ENCODE assay signal across 1 fruit fly cellular context in the genomic region with DNA sequence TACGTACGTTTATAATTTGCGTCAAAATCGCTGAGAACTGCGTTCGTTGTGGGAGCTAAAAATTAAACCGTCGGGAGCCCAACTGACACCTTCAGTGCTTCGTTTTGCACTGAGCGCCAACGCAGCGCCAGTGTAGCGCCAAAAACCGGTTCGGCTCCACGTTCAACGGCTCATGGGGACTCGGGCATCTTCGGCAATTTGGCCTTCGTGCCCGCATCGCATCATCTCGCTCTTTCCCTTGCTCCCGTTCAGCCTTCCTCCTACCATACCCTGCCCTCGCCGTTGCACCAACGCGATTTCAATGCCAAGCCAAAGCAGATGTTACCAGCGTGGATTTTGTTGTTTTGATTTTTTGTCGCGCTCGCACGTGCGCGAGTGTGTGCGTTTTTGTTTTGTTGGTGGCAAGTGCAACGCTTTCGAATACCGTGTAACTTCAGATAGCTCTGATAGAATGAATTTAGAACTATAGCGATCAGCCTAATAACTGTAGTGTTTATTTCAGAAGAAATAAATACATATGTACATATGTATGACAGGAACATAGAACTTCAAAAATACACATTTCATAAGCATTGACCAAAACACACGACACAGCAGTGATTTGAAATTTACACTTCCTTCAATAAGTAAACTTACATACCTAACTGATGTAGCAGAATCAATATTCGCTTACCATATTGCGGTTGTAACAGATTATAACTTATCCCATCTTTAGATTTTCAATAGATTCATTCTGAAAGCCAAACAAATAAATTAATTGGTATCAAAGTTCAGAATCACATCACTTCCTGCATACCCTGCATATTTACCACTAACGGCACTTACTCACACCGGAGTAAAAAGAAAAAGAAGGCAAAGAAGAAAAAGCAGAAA.
TF ChIP-seq lines count a peak whose summit lies in the region.

Gene Mnr (minus strand): TSS at position 133 of the 873 bp plus-strand sequence.

TF ChIP-seq in whole organism, embryonic, 481 proteins besides CTCF, POLR2A, EP300 and RAD21 (continued from another document and continues in another):
- TF ChIP-seq CG7786 (GFP tag; optimal IDR thresholded peaks at IDR 0.05; lab: Kevin White, UChicago) (peak; percentile 5), CG8765 (GFP tag; IDR thresholded peaks at IDR 0.05; lab: Robert Waterston, UW) (no peak), CG33213 (GFP tag; optimal IDR thresholded peaks at IDR 0.05; lab: Kevin White, UChicago) (no peak), ERR (GFP tag; optimal IDR thresholded peaks at IDR 0.05; lab: Kevin White, UChicago) (no peak), Hr51 (GFP tag; optimal IDR thresholded peaks at IDR 0.05; lab: Kevin White, UChicago) (no peak), CG11456 (GFP tag; IDR thresholded peaks at IDR 0.05; lab: Robert Waterston, UW) (0 out of 3 replicates have a peak, but pooled peaks have one; percentile 38), CG13624 (GFP tag; optimal IDR thresholded peaks at IDR 0.05; lab: Kevin White, UChicago) (no peak), bigmax (GFP tag; optimal IDR thresholded peaks at IDR 0.05; lab: Kevin White, UChicago) (no peak), CG17802 (tag; optimal IDR thresholded peaks at IDR 0.05; lab: Kevin White, UChicago) (no peak), ttk (GFP tag; IDR thresholded peaks at IDR 0.05; lab: Robert Waterston, UW) (no peak), CG17612 (GFP tag; IDR thresholded peaks at IDR 0.05; lab: Robert Waterston, UW) (no peak), CG8359 (GFP tag; optimal IDR thresholded peaks at IDR 0.05; lab: Kevin White, UChicago; ENCODE audit: borderline replicate concordance) (no peak), Adf1 (GFP tag; IDR thresholded peaks at IDR 0.05; lab: Robert Waterston, UW) (peak; percentile 55), CG15269 (tag; optimal IDR thresholded peaks at IDR 0.05; lab: Kevin White, UChicago) (no peak), CG11695 (GFP tag; IDR thresholded peaks at IDR 0.05; lab: Robert Waterston, UW) (no peak), Chrac-16 (GFP tag; optimal IDR thresholded peaks at IDR 0.05; lab: Kevin White, UChicago) (no peak), CG2129 (GFP tag; IDR thresholded peaks at IDR 0.05; lab: Robert Waterston, UW; ENCODE audit: partially characterized antibody) (no peak), Mes4 (GFP tag; optimal IDR thresholded peaks at IDR 0.05; lab: Kevin White, UChicago) (no peak), CG2678 (tag; optimal IDR thresholded peaks at IDR 0.05; lab: Kevin White, UChicago) (peak; percentile 13), CG11398 (GFP tag; optimal IDR thresholded peaks at IDR 0.05; lab: Kevin White, UChicago) (no peak), sim (GFP tag; IDR thresholded peaks at IDR 0.05; lab: Robert Waterston, UW) (no peak), gce (GFP tag; IDR thresholded peaks at IDR 0.05; lab: Robert Waterston, UW) (no peak), bbx (GFP tag; IDR thresholded peaks at IDR 0.05; lab: Robert Waterston, UW; ENCODE audit: partially characterized antibody) (peak; percentile 54; the same call in 1 of the 2 replicates), chinmo (GFP tag; IDR thresholded peaks at IDR 0.05; lab: Robert Waterston, UW; ENCODE audit: partially characterized antibody) (peak; percentile 99), exex (tag; optimal IDR thresholded peaks at IDR 0.05; lab: Kevin White, UChicago) (no peak), CG10565 (GFP tag; optimal IDR thresholded peaks at IDR 0.05; lab: Kevin White, UChicago) (no peak), CG14710 (tag; optimal IDR thresholded peaks at IDR 0.05; lab: Kevin White, UChicago) (no peak), Med (GFP tag; lab: Kevin White, UChicago) (peak; percentile 75), CG1603 (tag; optimal IDR thresholded peaks at IDR 0.05; lab: Kevin White, UChicago) (no peak), Asciz (GFP tag; optimal IDR thresholded peaks at IDR 0.05; lab: Kevin White, UChicago) (no peak), unc-4 (GFP tag; IDR thresholded peaks at IDR 0.05; lab: Robert Waterston, UW; ENCODE audit: partially characterized antibody) (no peak), CG8388 (GFP tag; optimal IDR thresholded peaks at IDR 0.05; lab: Kevin White, UChicago) (peak; percentile 70), CG16779 (GFP tag; IDR thresholded peaks at IDR 0.05; lab: Robert Waterston, UW) (no peak), HHEX (GFP tag; optimal IDR thresholded peaks at IDR 0.05; lab: Kevin White, UChicago) (no peak), lola (GFP tag; optimal IDR thresholded peaks at IDR 0.05; lab: Kevin White, UChicago) (peak in 1 of 3 experiments; percentile 15), Nf-YA (GFP tag; IDR thresholded peaks at IDR 0.05; lab: Robert Waterston, UW) (no peak), Atf6 (GFP tag; IDR thresholded peaks at IDR 0.05; lab: Robert Waterston, UW) (no peak), CG15073 (GFP tag; optimal IDR thresholded peaks at IDR 0.05; lab: Kevin White, UChicago) (no peak), CG4424 (GFP tag; optimal IDR thresholded peaks at IDR 0.05; lab: Kevin White, UChicago) (no peak), CG33557 (GFP tag; optimal IDR thresholded peaks at IDR 0.05; lab: Kevin White, UChicago) (no peak), CG8478 (optimal IDR thresholded peaks at IDR 0.05; lab: Kevin White, UChicago) (peak; percentile 61), Dip2 (GFP tag; IDR thresholded peaks at IDR 0.05; lab: Robert Waterston, UW) (no peak), Ptx1 (GFP tag; IDR thresholded peaks at IDR 0.05; lab: Robert Waterston, UW) (0 out of 2 replicates have a peak, but pooled peaks have one; percentile 7), cato (GFP tag; optimal IDR thresholded peaks at IDR 0.05; lab: Kevin White, UChicago; ENCODE audit: borderline replicate concordance) (no peak), HLH4C (GFP tag; IDR thresholded peaks at IDR 0.05; lab: Robert Waterston, UW; ENCODE audit: partially characterized antibody) (no peak; the same call in 2 of the 3 replicates), CG13894 (tag; optimal IDR thresholded peaks at IDR 0.05; lab: Kevin White, UChicago) (peak; percentile 64), zen (tag; optimal IDR thresholded peaks at IDR 0.05; lab: Kevin White, UChicago) (no peak), otp (GFP tag; IDR thresholded peaks at IDR 0.05; lab: Robert Waterston, UW) (peak; percentile 33; the same call in 1 of the 3 replicates), CG2120 (GFP tag; optimal IDR thresholded peaks at IDR 0.05; lab: Kevin White, UChicago) (no peak), Atf3 (GFP tag; optimal IDR thresholded peaks at IDR 0.05; lab: Kevin White, UChicago) (no peak), ci (GFP tag; IDR thresholded peaks at IDR 0.05; lab: Robert Waterston, UW) (peak; percentile 66; the same call in 2 of the 3 replicates), CG4730 (GFP tag; IDR thresholded peaks at IDR 0.05; lab: Robert Waterston, UW) (no peak), CG6765 (GFP tag; optimal IDR thresholded peaks at IDR 0.05; lab: Kevin White, UChicago) (no peak), CG14860 (GFP tag; IDR thresholded peaks at IDR 0.05; lab: Robert Waterston, UW; ENCODE audit: partially characterized antibody) (no peak), D (optimal IDR thresholded peaks at IDR 0.05; lab: Kevin White, UChicago) (no peak), D (GFP tag; optimal IDR thresholded peaks at IDR 0.05; lab: Kevin White, UChicago) (no peak), CG4707 (GFP tag; optimal IDR thresholded peaks at IDR 0.05; lab: Kevin White, UChicago) (no peak), Optix (GFP tag; IDR thresholded peaks at IDR 0.05; lab: Robert Waterston, UW) (no peak), amos (GFP tag; IDR thresholded peaks at IDR 0.05; lab: Robert Waterston, UW; ENCODE audit: partially characterized antibody) (no peak; the same call in 1 of the 2 replicates), B-H2 (GFP tag; optimal IDR thresholded peaks at IDR 0.05; lab: Kevin White, UChicago) (no peak), CG5180 (GFP tag; optimal IDR thresholded peaks at IDR 0.05; lab: Kevin White, UChicago) (no peak), bowl (GFP tag; IDR thresholded peaks at IDR 0.05; lab: Robert Waterston, UW) (peak; percentile 4; the same call in 1 of the 2 replicates), CG4328 (GFP tag; optimal IDR thresholded peaks at IDR 0.05; lab: Kevin White, UChicago) (no peak), E2f1 (GFP tag; IDR thresholded peaks at IDR 0.05; lab: Robert Waterston, UW) (no peak), CG32772 (GFP tag; IDR thresholded peaks at IDR 0.05; lab: Robert Waterston, UW) (no peak), CG10543 (GFP tag; optimal IDR thresholded peaks at IDR 0.05; lab: Kevin White, UChicago) (peak; percentile 86), CG13775 (GFP tag; optimal IDR thresholded peaks at IDR 0.05; lab: Kevin White, UChicago) (no peak), Ada2b (GFP tag; IDR thresholded peaks at IDR 0.05; lab: Robert Waterston, UW) (no peak), kah (GFP tag; optimal IDR thresholded peaks at IDR 0.05; lab: Kevin White, UChicago) (no peak), CG18764 (GFP tag; optimal IDR thresholded peaks at IDR 0.05; lab: Kevin White, UChicago) (peak; percentile 1), zfh2 (GFP tag; optimal IDR thresholded peaks at IDR 0.05; lab: Kevin White, UChicago) (no peak), CG17912 (GFP tag; optimal IDR thresholded peaks at IDR 0.05; lab: Kevin White, UChicago) (no peak), vfl (GFP tag; optimal IDR thresholded peaks at IDR 0.05; lab: Kevin White, UChicago) (no peak), Nf-YB (GFP tag; optimal IDR thresholded peaks at IDR 0.05; lab: Kevin White, UChicago) (no peak), kni (GFP tag; optimal IDR thresholded peaks at IDR 0.05; lab: Kevin White, UChicago) (peak; percentile 67), Stat92E (GFP tag; optimal IDR thresholded peaks at IDR 0.05; lab: Kevin White, UChicago) (peak in 1 of 3 experiments; percentile 30), tio (GFP tag; optimal IDR thresholded peaks at IDR 0.05; lab: Kevin White, UChicago) (peak; percentile 19), Mrtf (GFP tag; IDR thresholded peaks at IDR 0.05; lab: Robert Waterston, UW) (no peak), slou (GFP tag; optimal IDR thresholded peaks at IDR 0.05; lab: Kevin White, UChicago) (no peak), ap (GFP tag; IDR thresholded peaks at IDR 0.05; lab: Robert Waterston, UW) (no peak), Dip3 (GFP tag; optimal IDR thresholded peaks at IDR 0.05; lab: Kevin White, UChicago) (no peak), pzg (GFP tag; optimal IDR thresholded peaks at IDR 0.05; lab: Kevin White, UChicago) (no peak), CG1529 (GFP tag; optimal IDR thresholded peaks at IDR 0.05; lab: Kevin White, UChicago) (no peak), Hey (tag; optimal IDR thresholded peaks at IDR 0.05; lab: Kevin White, UChicago) (no peak), caup (GFP tag; optimal IDR thresholded peaks at IDR 0.05; lab: Kevin White, UChicago; ENCODE audit: severe bottlenecking) (no peak), CG1647 (GFP tag; optimal IDR thresholded peaks at IDR 0.05; lab: Kevin White, UChicago) (no peak), dati (GFP tag; IDR thresholded peaks at IDR 0.05; lab: Robert Waterston, UW) (no peak), CG12219 (GFP tag; optimal IDR thresholded peaks at IDR 0.05; lab: Kevin White, UChicago) (no peak), CG30020 (tag; optimal IDR thresholded peaks at IDR 0.05; lab: Kevin White, UChicago) (no peak), CG10267 (tag; optimal IDR thresholded peaks at IDR 0.05; lab: Kevin White, UChicago) (no peak), CG8290 (GFP tag; optimal IDR thresholded peaks at IDR 0.05; lab: Kevin White, UChicago) (no peak), CG8290 (tag; optimal IDR thresholded peaks at IDR 0.05; lab: Kevin White, UChicago) (peak in 1 of 2 experiments; percentile 70), CG14965 (GFP tag; optimal IDR thresholded peaks at IDR 0.05; lab: Kevin White, UChicago; ENCODE audit: borderline replicate concordance) (no peak), CG4360 (GFP tag; IDR thresholded peaks at IDR 0.05; lab: Robert Waterston, UW) (no peak), CG6813 (GFP tag; optimal IDR thresholded peaks at IDR 0.05; lab: Kevin White, UChicago) (no peak), Lpt (GFP tag; optimal IDR thresholded peaks at IDR 0.05; lab: Kevin White, UChicago) (no peak), Kr (GFP tag; optimal IDR thresholded peaks at IDR 0.05; lab: Kevin White, UChicago) (no peak), pho (GFP tag; optimal IDR thresholded peaks at IDR 0.05; lab: Kevin White, UChicago) (no peak), Taf1 (GFP tag; IDR thresholded peaks at IDR 0.05; lab: Robert Waterston, UW) (no peak), CG3163 (GFP tag; optimal IDR thresholded peaks at IDR 0.05; lab: Kevin White, UChicago) (no peak), so (GFP tag; IDR thresholded peaks at IDR 0.05; lab: Robert Waterston, UW) (0 out of 3 replicates have a peak, but pooled peaks have one; percentile 9), ATbp (GFP tag; optimal IDR thresholded peaks at IDR 0.05; lab: Kevin White, UChicago) (no peak), CG17829 (tag; optimal IDR thresholded peaks at IDR 0.05; lab: Kevin White, UChicago) (no peak), HmgZ (tag; optimal IDR thresholded peaks at IDR 0.05; lab: Kevin White, UChicago) (no peak), wek (GFP tag; optimal IDR thresholded peaks at IDR 0.05; lab: Kevin White, UChicago) (no peak), ham (GFP tag; IDR thresholded peaks at IDR 0.05; lab: Robert Waterston, UW) (no peak), mld (GFP tag; IDR thresholded peaks at IDR 0.05; lab: Robert Waterston, UW; ENCODE audit: partially characterized antibody) (no peak), Jarid2 (GFP tag; optimal IDR thresholded peaks at IDR 0.05; lab: Kevin White, UChicago) (peak; percentile 80), chm (GFP tag; IDR thresholded peaks at IDR 0.05; lab: Robert Waterston, UW) (no peak; the same call in 1 of the 2 replicates), Antp (GFP tag; optimal IDR thresholded peaks at IDR 0.05; lab: Kevin White, UChicago) (no peak), CG17385 (GFP tag; optimal IDR thresholded peaks at IDR 0.05; lab: Kevin White, UChicago) (no peak), Hmr (GFP tag; optimal IDR thresholded peaks at IDR 0.05; lab: Kevin White, UChicago) (peak; percentile 4), Pdp1 (GFP tag; optimal IDR thresholded peaks at IDR 0.05; lab: Kevin White, UChicago) (peak in 1 of 2 experiments; percentile 38), nerfin-2 (GFP tag; IDR thresholded peaks at IDR 0.05; lab: Robert Waterston, UW; ENCODE audit: partially characterized antibody) (no peak), CG11723 (GFP tag; optimal IDR thresholded peaks at IDR 0.05; lab: Kevin White, UChicago) (no peak), CG17186 (GFP tag; optimal IDR thresholded peaks at IDR 0.05; lab: Kevin White, UChicago) (no peak), Mad (GFP tag; optimal IDR thresholded peaks at IDR 0.05; lab: Kevin White, UChicago) (no peak), Lhr (GFP tag; optimal IDR thresholded peaks at IDR 0.05; lab: Kevin White, UChicago) (no peak), Dek (tag; optimal IDR thresholded peaks at IDR 0.05; lab: Kevin White, UChicago) (no peak), Ets65A (GFP tag; lab: Kevin White, UChicago) (no peak), NFAT (GFP tag; IDR thresholded peaks at IDR 0.05; lab: Robert Waterston, UW) (peak; percentile 21; the same call in 1 of the 2 replicates), Doc3 (GFP tag; IDR thresholded peaks at IDR 0.05; lab: Robert Waterston, UW; ENCODE audit: partially characterized antibody) (no peak)
